Fruit fly (Drosophila melanogaster): ENCODE data around the gene CG7781.

CG7781 gene

dm6 chr2L:8325150-8325549 lies at the start of gene CG7781:
TSS of gene CG7781 (minus strand) at chr2L:8325409.
- TF ChIP-seq Sin3A (optimal IDR thresholded peaks at IDR 0.05) (no peak), h (optimal IDR thresholded peaks at IDR 0.05) (no peak), ttk (optimal IDR thresholded peaks at IDR 0.05) (no peak), Myc (optimal IDR thresholded peaks at IDR 0.05) (no peak), psq (optimal IDR thresholded peaks at IDR 0.05) (no peak), insv (optimal IDR thresholded peaks at IDR 0.05) (no peak)

dm6 chr2L:8374235-8374634 lies 49.0 kb upstream of the CG7781 start, which contains the start of gene Wdr82:
TSS of gene Wdr82 (plus strand) at chr2L:8374461.
- no peak for TF ChIP-seq Myc (optimal IDR thresholded peaks at IDR 0.05)
- TF ChIP-seq h (optimal IDR thresholded peaks at IDR 0.05) = no peak
- TF ChIP-seq ttk (optimal IDR thresholded peaks at IDR 0.05) = no peak
- no peak for TF ChIP-seq psq (optimal IDR thresholded peaks at IDR 0.05)
- no peak for TF ChIP-seq insv (optimal IDR thresholded peaks at IDR 0.05)
- TF ChIP-seq Sin3A (optimal IDR thresholded peaks at IDR 0.05) = no peak

dm6 chr2L:8372248-8372647 lies 47.0 kb upstream of the CG7781 start:
- TF ChIP-seq psq (optimal IDR thresholded peaks at IDR 0.05) (no peak), ttk (optimal IDR thresholded peaks at IDR 0.05) (no peak), Myc (optimal IDR thresholded peaks at IDR 0.05) (no peak), insv (optimal IDR thresholded peaks at IDR 0.05) (no peak), Sin3A (optimal IDR thresholded peaks at IDR 0.05) (no peak), h (optimal IDR thresholded peaks at IDR 0.05) (no peak)

DNA sequence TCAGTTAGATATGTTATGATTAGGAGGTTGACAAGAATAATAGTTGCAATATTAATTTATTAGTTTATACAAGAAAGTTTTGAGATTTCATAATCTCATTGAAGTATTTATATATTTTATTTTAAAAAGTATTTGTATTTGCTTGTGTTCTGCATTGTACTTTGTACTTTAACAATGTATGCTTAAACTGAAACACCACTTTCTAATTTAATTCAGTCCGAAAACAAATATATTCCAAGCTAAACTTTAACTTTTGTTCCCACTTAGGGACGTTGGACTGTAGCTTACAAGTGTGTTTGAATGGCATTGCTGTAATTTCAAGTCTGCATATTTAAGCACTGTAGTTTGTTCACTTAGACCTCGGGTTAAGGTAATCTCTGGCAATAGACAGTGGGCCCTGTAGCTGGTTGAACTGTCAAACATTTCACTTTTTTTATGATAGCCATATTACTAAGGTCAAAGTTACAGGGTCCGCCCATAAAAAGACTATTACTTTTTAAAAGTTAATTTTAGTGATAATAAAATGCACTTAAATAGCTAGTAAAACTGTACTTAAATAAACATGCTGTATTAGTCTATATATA lies 46.2 kb upstream of the CG7781 start:
- TF ChIP-seq h (optimal IDR thresholded peaks at IDR 0.05) (no peak), psq (optimal IDR thresholded peaks at IDR 0.05) (no peak), ttk (optimal IDR thresholded peaks at IDR 0.05) (no peak), Sin3A (optimal IDR thresholded peaks at IDR 0.05) (no peak), insv (optimal IDR thresholded peaks at IDR 0.05) (no peak)

- no peak for TF ChIP-seq Myc (optimal IDR thresholded peaks at IDR 0.05)
- TF ChIP-seq h (optimal IDR thresholded peaks at IDR 0.05) = no peak
- no peak for TF ChIP-seq insv (optimal IDR thresholded peaks at IDR 0.05)
- TF ChIP-seq ttk (optimal IDR thresholded peaks at IDR 0.05) = no peak
- no peak for TF ChIP-seq psq (optimal IDR thresholded peaks at IDR 0.05)
- TF ChIP-seq Sin3A (optimal IDR thresholded peaks at IDR 0.05) = no peak
Measured at dm6 chr2L:8370364-8371326, 45.4 kb upstream of the CG7781 start, which contains the start of gene CG17292. TSS of gene CG17292 (plus strand) at chr2L:8370454.

dm6 chr2L:8365701-8366643 lies 40.8 kb upstream of the CG7781 start, which contains the start of gene Pp2A-29B:
TSS of gene Pp2A-29B (plus strand) at chr2L:8366038.
- TF ChIP-seq ttk (optimal IDR thresholded peaks at IDR 0.05) (no peak), Myc (optimal IDR thresholded peaks at IDR 0.05) (no peak), psq (optimal IDR thresholded peaks at IDR 0.05) (no peak), Sin3A (optimal IDR thresholded peaks at IDR 0.05) (no peak), h (optimal IDR thresholded peaks at IDR 0.05) (no peak), insv (optimal IDR thresholded peaks at IDR 0.05) (no peak)

- TF ChIP-seq Myc (optimal IDR thresholded peaks at IDR 0.05) (no peak), ttk (optimal IDR thresholded peaks at IDR 0.05) (no peak), insv (optimal IDR thresholded peaks at IDR 0.05) (no peak), psq (optimal IDR thresholded peaks at IDR 0.05) (no peak), h (optimal IDR thresholded peaks at IDR 0.05) (no peak), Sin3A (optimal IDR thresholded peaks at IDR 0.05) (no peak)
Measured at dm6 chr2L:8364006-8364956, 39.1 kb upstream of the CG7781 start, which contains the start of the genes RpS13 and CSN8. TSS of gene RpS13 (minus strand) at chr2L:8364662. TSS of gene CSN8 (plus strand) at chr2L:8364855.

DNA sequence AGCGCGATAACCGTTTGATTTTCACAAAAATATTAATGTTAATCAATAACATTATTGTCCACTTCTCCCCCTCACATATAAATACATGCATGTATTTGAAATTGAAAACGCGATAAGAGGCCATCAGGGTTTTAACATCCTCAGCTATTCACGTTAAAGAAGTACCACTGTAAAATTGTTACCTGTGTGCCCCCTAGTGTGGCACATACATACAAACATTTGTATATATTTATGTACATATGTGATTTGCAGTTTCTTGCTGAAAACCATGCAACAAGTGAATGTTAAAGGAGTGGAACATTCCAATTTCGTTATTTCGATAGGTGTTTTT lies 37.7 kb upstream of the CG7781 start:
- TF ChIP-seq Sin3A (optimal IDR thresholded peaks at IDR 0.05) (no peak), Myc (optimal IDR thresholded peaks at IDR 0.05) (no peak), ttk (optimal IDR thresholded peaks at IDR 0.05) (no peak), insv (optimal IDR thresholded peaks at IDR 0.05) (no peak), psq (optimal IDR thresholded peaks at IDR 0.05) (no peak), h (optimal IDR thresholded peaks at IDR 0.05) (no peak)

DNA sequence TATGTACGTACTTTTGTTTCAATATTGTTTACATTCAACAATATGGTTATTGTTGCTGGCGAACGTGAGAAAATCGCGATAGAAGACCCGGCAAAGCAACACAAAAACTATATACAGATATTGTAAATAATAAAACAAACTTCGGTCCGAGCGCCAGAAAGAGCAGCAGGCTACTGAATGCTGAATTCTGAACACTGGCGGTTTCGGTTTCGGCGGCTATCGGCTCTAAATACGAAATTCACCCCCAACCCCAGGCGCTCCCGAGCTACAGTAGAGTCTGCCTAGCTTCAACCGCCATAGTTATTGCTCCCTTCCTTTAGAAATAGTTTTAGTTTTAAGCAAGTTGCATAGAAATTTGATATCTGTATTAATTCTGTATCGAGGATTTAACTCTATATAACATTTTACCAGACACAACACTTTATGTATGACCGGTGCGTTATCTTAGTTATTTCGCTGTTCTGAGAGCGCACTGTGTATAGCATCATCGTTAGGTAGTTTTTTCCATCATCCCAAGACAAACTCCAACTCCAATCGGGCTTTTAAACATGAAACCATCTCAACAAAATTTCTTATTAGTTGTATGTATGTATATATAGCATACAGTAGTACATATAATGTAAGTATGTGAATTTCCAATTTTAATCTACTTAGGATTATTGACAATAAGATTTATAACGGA lies 37.2 kb upstream of the CG7781 start, which contains the start of gene CG7627:
Gene CG7627, minus strand, starts transcription at position 197 of the 682 bp plus-strand sequence.
- TF ChIP-seq Myc (optimal IDR thresholded peaks at IDR 0.05) = no peak
- no peak for TF ChIP-seq Sin3A (optimal IDR thresholded peaks at IDR 0.05)
- no peak for TF ChIP-seq insv (optimal IDR thresholded peaks at IDR 0.05)
- no peak for TF ChIP-seq psq (optimal IDR thresholded peaks at IDR 0.05)
- no peak for TF ChIP-seq ttk (optimal IDR thresholded peaks at IDR 0.05)
- TF ChIP-seq h (optimal IDR thresholded peaks at IDR 0.05) = no peak
